Worm (Caenorhabditis elegans) whole organism, L4 larva: Measurements from ENCODE around the gene T05C12.1.

Source experiments
- F10B5.3 ChIP-seq: sonication (generic microtip); optimal IDR thresholded peaks from 2 replicates; lab custom pipeline; 2016; ENCODE audit warnings: mild to moderate bottlenecking, missing genetic modification characterization, missing compliant biosample characterization
- F26F4.8 ChIP-seq: fragments of 200-800 bp; sonication (Bioruptor generic); conservative IDR thresholded peaks from 2 replicates; pipeline ENCODE4 v1.3.6; 2022; ENCODE audit warnings: missing genetic modification characterization, missing compliant biosample characterization
- F49E8.2 ChIP-seq: sonication (generic microtip); optimal IDR thresholded peaks from 2 replicates; lab custom pipeline; 2016; ENCODE audit warnings: missing compliant biosample characterization, mild to moderate bottlenecking, missing genetic modification characterization, borderline replicate concordance
- aha-1 ChIP-seq: fragments of 150-350 bp; peaks from one replicate; lab custom pipeline; 2014; ENCODE audit warnings: missing biosample characterization, missing genetic modification characterization
- aly-2 ChIP-seq: sonication (generic microtip); optimal IDR thresholded peaks from 2 replicates; lab custom pipeline; 2018; ENCODE audit warnings: missing biosample characterization, missing genetic modification characterization
- ceh-32 ChIP-seq: sonication (generic microtip); optimal IDR thresholded peaks from 2 replicates; lab custom pipeline; 2016; ENCODE audit warnings: mild to moderate bottlenecking, missing genetic modification characterization, missing compliant biosample characterization; ENCODE audit not compliant: poor library complexity
- ceh-44 ChIP-seq: fragments of 200-800 bp; sonication (Bioruptor generic); IDR thresholded peaks from 2 replicates; pipeline ENCODE4 v1.3.6; 2022; ENCODE audit warnings: missing genetic modification reagents, missing genetic modification characterization, missing compliant biosample characterization
- ces-1 ChIP-seq: fragments of 150-350 bp; sonication (generic microtip); optimal IDR thresholded peaks from 4 replicates; lab custom pipeline; 2014; ENCODE audit warnings: missing biosample characterization, missing genetic modification reagents, missing genetic modification characterization
- cey-2 ChIP-seq: sonication (generic microtip); optimal IDR thresholded peaks from 3 replicates; lab custom pipeline; 2017; ENCODE audit warnings: missing genetic modification characterization, mild to moderate bottlenecking, missing compliant biosample characterization, antibody characterized with exemption, borderline replicate concordance; ENCODE audit not compliant: insufficient read depth
- ctbp-1 ChIP-seq: fragments of 200-800 bp; sonication (Bioruptor generic); IDR thresholded peaks from 2 replicates; pipeline ENCODE4 v1.3.6; 2022; ENCODE audit warnings: missing genetic modification reagents, missing genetic modification characterization, missing compliant biosample characterization
- daf-12 ChIP-seq: fragments of 150-350 bp; optimal IDR thresholded peaks from 2 replicates; lab custom pipeline; 2014; ENCODE audit warnings: missing biosample characterization, missing genetic modification reagents, missing genetic modification characterization
- daf-19 ChIP-seq: fragments of 200-800 bp; sonication (Bioruptor generic); conservative IDR thresholded peaks from 2 replicates; pipeline ENCODE4 v1.3.6; 2022; ENCODE audit warnings: missing genetic modification characterization, missing compliant biosample characterization
- dmd-9 ChIP-seq: fragments of 200-800 bp; sonication (Bioruptor generic); IDR thresholded peaks from 2 replicates; pipeline ENCODE4 v1.3.6; 2022; ENCODE audit warnings: missing genetic modification reagents, missing genetic modification characterization, missing compliant biosample characterization
- dpl-1 ChIP-seq: fragments of 150-350 bp; optimal IDR thresholded peaks from 2 replicates; lab custom pipeline; 2014; ENCODE audit warnings: missing biosample characterization, missing genetic modification reagents, missing genetic modification characterization
- duxl-1 ChIP-seq: sonication (generic microtip); optimal IDR thresholded peaks from 2 replicates; lab custom pipeline; 2016; ENCODE audit warnings: mild to moderate bottlenecking, missing genetic modification characterization, moderate library complexity, missing compliant biosample characterization; ENCODE audit not compliant: poor library complexity
- dve-1 ChIP-seq: sonication (generic microtip); optimal IDR thresholded peaks from 2 replicates; lab custom pipeline; 2017; ENCODE audit warnings: antibody characterized with exemption, mild to moderate bottlenecking, missing genetic modification characterization, missing compliant biosample characterization; ENCODE audit not compliant: insufficient read depth
- egl-27 ChIP-seq: sonication (generic microtip); optimal IDR thresholded peaks from 3 replicates; lab custom pipeline; 2017; ENCODE audit warnings: missing biosample characterization, missing genetic modification reagents, missing genetic modification characterization
- egl-43 ChIP-seq: fragments of 200-800 bp; sonication (Bioruptor generic); IDR thresholded peaks from 2 replicates; pipeline ENCODE4 v1.3.6; 2022; ENCODE audit warnings: missing genetic modification reagents, missing genetic modification characterization, missing compliant biosample characterization
- fos-1 ChIP-seq: fragments of 150-350 bp; optimal IDR thresholded peaks from 2 replicates; lab custom pipeline; 2014; ENCODE audit warnings: missing biosample characterization, missing genetic modification characterization
- gei-8 ChIP-seq: fragments of 200-800 bp; sonication (Bioruptor generic); optimal IDR thresholded peaks from 2 replicates; lab custom pipeline; 2018; ENCODE audit warnings: mild to moderate bottlenecking, missing genetic modification characterization, missing compliant biosample characterization
- lim-7 ChIP-seq: fragments of 200-800 bp; sonication (Bioruptor generic); IDR thresholded peaks from 2 replicates; pipeline ENCODE4 v1.3.6; 2022; ENCODE audit warnings: missing genetic modification characterization, missing compliant biosample characterization
- lin-1 ChIP-seq: fragments of 200-800 bp; sonication (Bioruptor generic); IDR thresholded peaks from 2 replicates; pipeline ENCODE4 v1.3.6; 2022; ENCODE audit warnings: missing genetic modification reagents, missing genetic modification characterization, missing compliant biosample characterization
- lin-13 ChIP-seq: fragments of 150-350 bp; optimal IDR thresholded peaks from 2 replicates; lab custom pipeline; 2014; ENCODE audit warnings: missing biosample characterization, missing genetic modification reagents, missing genetic modification characterization
- lin-15B ChIP-seq: fragments of 150-350 bp; sonication (generic microtip); optimal IDR thresholded peaks from 3 replicates; lab custom pipeline; 2014; ENCODE audit warnings: missing biosample characterization, missing genetic modification characterization
- lin-29 ChIP-seq: fragments of 200-800 bp; sonication (Bioruptor generic); IDR thresholded peaks from 2 replicates; pipeline ENCODE4 v1.3.6; 2022; ENCODE audit warnings: missing genetic modification reagents, missing genetic modification characterization, missing compliant biosample characterization
- lin-38 ChIP-seq: fragments of 200-800 bp; sonication (Bioruptor generic); IDR thresholded peaks from 2 replicates; pipeline ENCODE4 v1.3.6; 2022; ENCODE audit warnings: missing genetic modification reagents, missing genetic modification characterization, missing compliant biosample characterization
- lsy-2 ChIP-seq, 2 experiments: fragments of 150-350 bp in 1 of 2; sonication (generic microtip) in 1 of 2; optimal IDR thresholded peaks; 2 replicates each; lab custom pipeline; 2014 to 2017; ENCODE audit warnings: missing biosample characterization in 2 of 2, missing genetic modification characterization in 2 of 2
- mep-1 ChIP-seq: fragments of 150-350 bp; sonication (generic microtip); optimal IDR thresholded peaks from 3 replicates; lab custom pipeline; 2014; ENCODE audit warnings: missing biosample characterization, missing genetic modification characterization
- mxl-3 ChIP-seq: fragments of 200-800 bp; sonication (Bioruptor generic); optimal IDR thresholded peaks from 2 replicates; lab custom pipeline; 2018; ENCODE audit warnings: mild to moderate bottlenecking, missing genetic modification characterization, missing compliant biosample characterization
- nhr-111 ChIP-seq: fragments of 200-800 bp; sonication (Bioruptor generic); optimal IDR thresholded peaks from 2 replicates; lab custom pipeline; 2018; ENCODE audit warnings: mild to moderate bottlenecking, missing genetic modification characterization, missing compliant biosample characterization
- nhr-25 ChIP-seq: sonication (generic microtip); optimal IDR thresholded peaks from 2 replicates; lab custom pipeline; 2017; ENCODE audit warnings: missing genetic modification characterization, mild to moderate bottlenecking, missing compliant biosample characterization, antibody characterized with exemption, moderate library complexity, borderline replicate concordance; ENCODE audit not compliant: insufficient read depth
- nhr-28 ChIP-seq: fragments of 150-350 bp; optimal IDR thresholded peaks from 2 replicates; lab custom pipeline; 2014; ENCODE audit warnings: missing biosample characterization, missing genetic modification characterization
- nhr-42 ChIP-seq: fragments of 200-800 bp; sonication (Bioruptor generic); IDR thresholded peaks from 2 replicates; pipeline ENCODE4 v1.3.6; 2022; ENCODE audit warnings: missing genetic modification characterization, missing compliant biosample characterization
- nhr-76 ChIP-seq: fragments of 150-350 bp; optimal IDR thresholded peaks from 2 replicates; lab custom pipeline; 2014; ENCODE audit warnings: missing biosample characterization, missing genetic modification characterization
- pqm-1 ChIP-seq: sonication (generic microtip); optimal IDR thresholded peaks from 2 replicates; lab custom pipeline; 2017; ENCODE audit warnings: missing biosample characterization, missing genetic modification characterization
- saeg-2 ChIP-seq: fragments of 200-800 bp; sonication (Bioruptor generic); IDR thresholded peaks from 2 replicates; pipeline ENCODE4 v1.3.6; 2022; ENCODE audit warnings: missing genetic modification reagents, missing genetic modification characterization, missing compliant biosample characterization
- spr-3 ChIP-seq: fragments of 200-800 bp; sonication (Bioruptor generic); optimal IDR thresholded peaks from 2 replicates; lab custom pipeline; 2018; ENCODE audit warnings: mild to moderate bottlenecking, missing genetic modification characterization, missing compliant biosample characterization
- unc-39 ChIP-seq: sonication (generic microtip); optimal IDR thresholded peaks from 2 replicates; lab custom pipeline; 2017; ENCODE audit warnings: missing biosample characterization, missing genetic modification characterization
- zag-1 ChIP-seq: fragments of 150-350 bp; optimal IDR thresholded peaks from 2 replicates; lab custom pipeline; 2014; ENCODE audit warnings: missing biosample characterization, missing genetic modification characterization

T05C12.1 gene

ce11 chrII:8185016-8185493 is 11.6 kb downstream of the T05C12.1 start, which contains the start of the genes mig-5 and cct-1 (continued):
- TF ChIP-seq cey-2 (tag; lab: Kevin White, UChicago) (no peak), lsy-2 (tag; optimal IDR thresholded peaks at IDR 0.05; lab: Kevin White, UChicago) (peak; percentile 99 to 100), dve-1 (tag; lab: Kevin White, UChicago) (peak; percentile 98)

DNA sequence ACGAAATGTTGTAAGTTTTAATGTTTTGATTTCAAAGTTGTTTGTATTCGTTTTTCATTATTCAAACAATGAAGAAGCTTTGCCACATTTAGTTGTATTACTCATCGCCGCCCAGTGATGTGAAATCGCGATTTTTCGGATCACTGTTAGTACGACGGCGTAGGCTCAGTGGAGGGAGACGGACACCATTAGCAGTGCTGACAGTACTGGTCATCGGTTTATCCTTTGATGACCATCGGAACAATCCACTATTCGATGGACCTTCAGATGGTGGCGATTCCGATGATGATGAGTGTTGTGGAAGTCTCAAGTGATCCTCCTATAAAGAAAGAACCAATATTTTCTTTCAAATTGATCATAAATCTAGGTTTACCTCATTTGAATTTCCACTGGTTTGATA is 14.0 kb downstream of the T05C12.1 start:
- TF ChIP-seq egl-43 (GFP tag; lab: Robert Waterston, UW) (no peak), nhr-25 (no peak), lin-1 (GFP tag; lab: Robert Waterston, UW) (0 out of 2 replicates have a peak, but pooled peaks have one; percentile 9), lin-38 (GFP tag; lab: Robert Waterston, UW) (peak; percentile 54; the same call in 1 of the 2 replicates), F49E8.2 (tag; lab: Kevin White, UChicago) (peak; percentile 6), lin-15B (no peak), nhr-111 (GFP tag; lab: Kevin White, UChicago) (peak; percentile 29), ctbp-1 (GFP tag; lab: Robert Waterston, UW) (peak; percentile 26; the same call in 1 of the 2 replicates)
- TF ChIP-seq, all 104 proteins: peak for 5

DNA sequence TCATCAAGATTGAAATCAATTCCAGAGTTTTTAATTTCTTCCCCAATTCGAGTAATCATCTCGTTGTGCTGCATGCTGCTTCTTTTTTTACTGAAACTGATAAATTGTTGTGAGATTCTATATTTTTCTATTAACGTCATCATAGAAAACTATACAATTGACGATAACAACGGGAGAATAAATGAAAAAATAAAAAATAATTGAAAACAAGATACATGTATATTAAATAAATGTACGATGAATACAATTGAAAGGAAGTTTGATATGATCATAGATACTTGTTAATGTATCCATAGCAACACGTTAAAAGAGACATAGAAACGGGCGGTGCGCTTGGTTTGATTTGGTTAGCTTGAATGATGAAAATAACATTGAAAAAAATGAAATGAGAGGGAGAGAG is 17.0 kb downstream of the T05C12.1 start, which contains the start of gene T05C12.8:
Gene T05C12.8 (minus strand): TSS at position 101 of the 400 bp plus-strand sequence.
- TF ChIP-seq dmd-9 (GFP tag; lab: Robert Waterston, UW) (no peak), aha-1 (tag; lab: Kevin White, UChicago) (no peak), ces-1 (GFP tag; lab: Kevin White, UChicago) (no peak), mxl-3 (GFP tag; lab: Kevin White, UChicago) (no peak), nhr-28 (no peak), cey-2 (tag; lab: Kevin White, UChicago) (no peak), F10B5.3 (tag; lab: Kevin White, UChicago) (no peak), pqm-1 (tag; lab: Kevin White, UChicago) (no peak), spr-3 (GFP tag; lab: Kevin White, UChicago) (no peak), nhr-42 (no peak), lin-15B (no peak), F26F4.8 (GFP tag; lab: Robert Waterston, UW) (no peak), dpl-1 (GFP tag; lab: Kevin White, UChicago) (no peak), ceh-32 (tag; lab: Kevin White, UChicago) (no peak), daf-12 (tag; lab: Kevin White, UChicago) (no peak), lim-7 (GFP tag; lab: Robert Waterston, UW) (no peak), duxl-1 (tag; lab: Kevin White, UChicago) (no peak), gei-8 (GFP tag; lab: Kevin White, UChicago) (no peak), unc-39 (no peak), saeg-2 (GFP tag; lab: Robert Waterston, UW) (no peak)

DNA sequence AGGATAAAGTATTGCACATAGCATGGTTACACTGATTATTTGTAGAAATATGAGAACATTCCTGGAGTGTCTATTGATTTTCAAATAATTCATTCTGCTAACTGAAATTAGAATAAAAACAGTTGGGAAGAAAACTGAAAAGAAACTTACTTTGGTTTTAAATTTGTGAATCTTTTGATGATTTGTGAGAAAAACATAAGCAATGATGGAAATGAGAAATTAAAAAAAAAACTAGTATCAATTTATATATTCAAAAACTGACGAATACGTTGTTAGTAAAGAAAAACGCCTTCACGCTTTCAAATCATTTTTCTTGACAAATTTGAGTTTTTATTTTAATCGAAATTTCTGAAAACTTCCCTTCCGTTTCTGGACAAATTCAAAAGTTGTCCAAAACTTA is 19.6 kb downstream of the T05C12.1 start, which contains the start of gene T05C12.9:
Gene T05C12.9 (minus strand): TSS at position 101 of the 400 bp plus-strand sequence.
- no peak for TF ChIP-seq zag-1 (tag; lab: Kevin White, UChicago)
- TF ChIP-seq lin-13 (GFP tag; lab: Kevin White, UChicago), result no peak
- TF ChIP-seq nhr-76 (tag; lab: Kevin White, UChicago), result no peak
- TF ChIP-seq gei-8 (GFP tag; lab: Kevin White, UChicago), result no peak
- no peak for TF ChIP-seq dpl-1 (GFP tag; lab: Kevin White, UChicago)
- TF ChIP-seq saeg-2 (GFP tag; lab: Robert Waterston, UW), result no peak
- no peak for TF ChIP-seq mep-1
- no peak for TF ChIP-seq aly-2
- TF ChIP-seq nhr-25, result no peak
- TF ChIP-seq lin-29 (GFP tag; lab: Robert Waterston, UW), result no peak
- no peak for TF ChIP-seq lin-1 (GFP tag; lab: Robert Waterston, UW)
- TF ChIP-seq fos-1, result no peak
- TF ChIP-seq egl-27 (tag; lab: Kevin White, UChicago), result no peak
- TF ChIP-seq ceh-44, result no peak
- no peak for TF ChIP-seq dmd-9 (GFP tag; lab: Robert Waterston, UW)
- TF ChIP-seq duxl-1 (tag; lab: Kevin White, UChicago), result no peak
- no peak for TF ChIP-seq daf-19 (GFP tag; lab: Robert Waterston, UW)
- TF ChIP-seq, all 104 proteins: peak for 0
